Worm (Caenorhabditis elegans): Measurements from ENCODE around the gene sqst-5.

Gene sqst-5

ce11 chrIII:147570-148076, at the start of gene sqst-5:
Gene sqst-5 (minus strand): TSS chrIII:147620.
- TF ChIP-seq rnt-1 (tag; optimal IDR thresholded peaks at IDR 0.05): no peak
- TF ChIP-seq pha-4 (tag; optimal IDR thresholded peaks at IDR 0.05): no peak
- TF ChIP-seq zip-5 (tag; optimal IDR thresholded peaks at IDR 0.05): no peak
- no peak for TF ChIP-seq tbx-7 (tag; optimal IDR thresholded peaks at IDR 0.05)
- TF ChIP-seq ceh-6 (GFP tag; optimal IDR thresholded peaks at IDR 0.05): no peak
- TF ChIP-seq ceh-48 (tag; optimal IDR thresholded peaks at IDR 0.05): no peak
- TF ChIP-seq fax-1 (tag; optimal IDR thresholded peaks at IDR 0.05): no peak
- TF ChIP-seq che-1 (tag; optimal IDR thresholded peaks at IDR 0.05): no peak
- no peak for TF ChIP-seq unc-55 (GFP tag; optimal IDR thresholded peaks at IDR 0.05)
- no peak for TF ChIP-seq eyg-1 (tag; optimal IDR thresholded peaks at IDR 0.05)

DNA sequence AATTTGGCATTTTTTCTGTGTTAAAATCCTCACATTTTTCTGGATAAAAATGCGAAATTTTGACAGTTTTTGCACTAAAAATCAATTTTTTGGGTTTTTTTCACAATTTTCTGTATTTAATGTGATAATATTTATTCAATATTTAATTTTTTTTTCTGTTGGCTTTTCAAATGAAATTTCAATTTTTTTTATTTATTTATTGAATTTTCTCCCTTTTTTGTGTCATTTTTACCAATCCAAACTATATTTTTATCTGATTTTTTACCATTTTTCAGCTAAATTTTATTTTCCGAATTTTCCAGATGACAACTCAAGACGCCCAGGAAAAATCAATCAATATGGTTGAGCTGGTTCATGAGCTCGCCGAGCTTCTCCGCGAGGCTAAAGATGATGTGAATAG, 46.7 kb upstream of the sqst-5 start, which contains the start of gene F40G9.17:
F40G9.17 (plus strand) TSS at position 301 of the 400 bp plus-strand sequence.
- no peak for TF ChIP-seq npax-4 (tag; optimal IDR thresholded peaks at IDR 0.05)
- TF ChIP-seq dve-1 (tag; optimal IDR thresholded peaks at IDR 0.05): no peak
- TF ChIP-seq ceh-34 (tag; optimal IDR thresholded peaks at IDR 0.05): no peak
- no peak for TF ChIP-seq fkh-6 (tag; optimal IDR thresholded peaks at IDR 0.05)
- TF ChIP-seq hlh-8 (tag; optimal IDR thresholded peaks at IDR 0.05): no peak
- no peak for TF ChIP-seq ceh-14 (tag; optimal IDR thresholded peaks at IDR 0.05)
- TF ChIP-seq nhr-11 (tag; optimal IDR thresholded peaks at IDR 0.05): no peak
- TF ChIP-seq pqm-1 (tag; optimal IDR thresholded peaks at IDR 0.05): no peak
- no peak for TF ChIP-seq elt-4 (tag; optimal IDR thresholded peaks at IDR 0.05)
- TF ChIP-seq C38D4.7 (GFP tag; optimal IDR thresholded peaks at IDR 0.05): no peak
- no peak for TF ChIP-seq sdc-2 (tag; optimal IDR thresholded peaks at IDR 0.05)
- TF ChIP-seq hlh-30 (tag; optimal IDR thresholded peaks at IDR 0.05; ENCODE audit: insufficient read depth): no peak
- TF ChIP-seq pha-2 (tag; optimal IDR thresholded peaks at IDR 0.05): no peak
- TF ChIP-seq ceh-30 (tag; optimal IDR thresholded peaks at IDR 0.05): no peak
- TF ChIP-seq pros-1 (tag; optimal IDR thresholded peaks at IDR 0.05): no peak
- TF ChIP-seq hlh-15 (tag; optimal IDR thresholded peaks at IDR 0.05): no peak
- TF ChIP-seq K02D7.2 (tag; optimal IDR thresholded peaks at IDR 0.05): no peak
- TF ChIP-seq syd-9 (tag; optimal IDR thresholded peaks at IDR 0.05): no peak
- no peak for TF ChIP-seq ceh-2 (tag; optimal IDR thresholded peaks at IDR 0.05)
- no peak for TF ChIP-seq lim-6 (tag; optimal IDR thresholded peaks at IDR 0.05)

- TF ChIP-seq K02D7.2 (tag; optimal IDR thresholded peaks at IDR 0.05) (no peak), sox-2 (GFP tag; IDR thresholded peaks at IDR 0.05) (no peak), fkh-10 (GFP tag; optimal IDR thresholded peaks at IDR 0.05) (no peak), hlh-8 (tag; optimal IDR thresholded peaks at IDR 0.05) (no peak), elt-2 (tag; optimal IDR thresholded peaks at IDR 0.05) (no peak), lin-11 (tag; optimal IDR thresholded peaks at IDR 0.05) (no peak), ceh-45 (GFP tag; IDR thresholded peaks at IDR 0.05) (no peak), ztf-16 (tag; optimal IDR thresholded peaks at IDR 0.05) (no peak), mec-3 (tag; optimal IDR thresholded peaks at IDR 0.05; ENCODE audit: borderline replicate concordance) (no peak), ceh-34 (tag; optimal IDR thresholded peaks at IDR 0.05) (no peak), pax-1 (tag; optimal IDR thresholded peaks at IDR 0.05) (no peak), pha-4 (tag; optimal IDR thresholded peaks at IDR 0.05) (no peak), ceh-18 (tag; optimal IDR thresholded peaks at IDR 0.05) (no peak), ceh-2 (tag; optimal IDR thresholded peaks at IDR 0.05) (no peak), sox-4 (tag; optimal IDR thresholded peaks at IDR 0.05) (no peak), pat-9 (tag; optimal IDR thresholded peaks at IDR 0.05) (no peak)
Observed at ce11 chrIII:191803-192202, 44.4 kb upstream of the sqst-5 start, which contains the start of gene sec-20. Gene sec-20 (plus strand): TSS chrIII:192103.
